Fruit fly (Drosophila melanogaster): Measurements from ENCODE around the gene AnxB11.
A peak's percentile ranks its signal among the peaks of the same experiment; 100 is the strongest.

AnxB11 gene

DNA sequence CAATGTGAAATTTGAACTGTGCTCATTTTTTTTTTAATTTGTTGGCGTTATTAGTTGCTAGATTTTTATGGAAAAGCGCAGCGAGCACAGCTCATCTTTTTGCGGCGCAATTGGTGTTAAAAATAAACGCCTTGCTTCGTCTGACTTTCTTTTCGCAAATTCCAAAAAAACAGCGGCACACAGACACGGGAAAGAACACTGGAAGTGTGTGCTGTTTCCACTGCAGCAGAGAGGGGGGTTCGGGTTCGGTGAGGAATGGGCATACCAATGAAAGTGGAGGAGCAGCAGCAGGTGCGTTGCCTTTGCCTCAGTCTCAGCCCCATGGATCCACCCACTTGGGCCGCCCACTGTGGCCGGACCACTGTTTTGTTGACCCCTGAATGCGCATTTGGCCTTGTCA lies 20.3 kb upstream of the AnxB11 start:
- no peak for TF ChIP-seq kay (GFP tag; ENCODE audit: borderline replicate concordance)
- TF ChIP-seq CG33017 (tag; optimal IDR thresholded peaks at IDR 0.05) = no peak
- TF ChIP-seq cnc (optimal IDR thresholded peaks at IDR 0.05) = no peak
- TF ChIP-seq CG14711 (tag; optimal IDR thresholded peaks at IDR 0.05) = no peak
- TF ChIP-seq Crg-1 (GFP tag; optimal IDR thresholded peaks at IDR 0.05) = no peak
- no peak for TF ChIP-seq CG1620 (GFP tag; optimal IDR thresholded peaks at IDR 0.05)
- no peak for TF ChIP-seq pad (GFP tag; optimal IDR thresholded peaks at IDR 0.05)
- TF ChIP-seq Clk (GFP tag; optimal IDR thresholded peaks at IDR 0.05) = no peak
- no peak for TF ChIP-seq CG12768 (GFP tag; optimal IDR thresholded peaks at IDR 0.05)
- TF ChIP-seq CG11617 (GFP tag; optimal IDR thresholded peaks at IDR 0.05) = no peak
- no peak for TF ChIP-seq cic (GFP tag; optimal IDR thresholded peaks at IDR 0.05)
- no peak for TF ChIP-seq ovo (GFP tag; optimal IDR thresholded peaks at IDR 0.05)
- no peak for TF ChIP-seq Hr96 (GFP tag; optimal IDR thresholded peaks at IDR 0.05)
- TF ChIP-seq CG5204 (GFP tag; optimal IDR thresholded peaks at IDR 0.05) = no peak
- TF ChIP-seq Mnt (GFP tag; optimal IDR thresholded peaks at IDR 0.05) = no peak
- TF ChIP-seq bab1 (GFP tag; optimal IDR thresholded peaks at IDR 0.05) = no peak
- no peak for TF ChIP-seq toe (GFP tag; optimal IDR thresholded peaks at IDR 0.05)
- TF ChIP-seq CG7045 (GFP tag; optimal IDR thresholded peaks at IDR 0.05) = no peak
- no peak for TF ChIP-seq tj (GFP tag; optimal IDR thresholded peaks at IDR 0.05)

DNA sequence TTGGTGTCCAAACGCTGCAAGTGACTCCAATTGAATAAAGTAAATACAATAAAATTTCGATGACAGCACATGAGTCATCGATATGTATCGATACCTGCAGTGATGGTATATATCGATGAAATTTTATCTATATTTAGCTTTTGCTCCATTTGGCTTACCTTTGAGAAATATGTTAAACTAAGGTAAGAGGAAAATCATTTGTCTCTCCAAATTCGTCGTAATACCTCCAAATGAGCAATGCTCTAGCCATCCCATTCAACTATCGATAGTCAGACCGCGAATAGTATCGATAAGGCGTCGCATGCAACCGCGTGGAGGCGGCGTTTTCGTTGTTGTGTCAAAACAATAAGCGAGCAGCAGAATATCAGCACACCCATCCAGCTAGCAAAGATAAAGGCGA lies 19.2 kb upstream of the AnxB11 start, which contains the start of the genes Cdc50 and rngo:
TSS of gene Cdc50 (minus strand) at position 52 of the 400 bp plus-strand sequence.
TSS of gene rngo (plus strand) at position 189 of the 400 bp plus-strand sequence.
- TF ChIP-seq CG12768 (GFP tag; optimal IDR thresholded peaks at IDR 0.05) (no peak), cic (GFP tag; optimal IDR thresholded peaks at IDR 0.05) (peak; percentile 16), CG33017 (tag; optimal IDR thresholded peaks at IDR 0.05) (peak; percentile 4), CG7045 (GFP tag; optimal IDR thresholded peaks at IDR 0.05) (no peak), kay (GFP tag; ENCODE audit: borderline replicate concordance) (no peak), CG1620 (GFP tag; optimal IDR thresholded peaks at IDR 0.05) (peak; percentile 28), ovo (GFP tag; optimal IDR thresholded peaks at IDR 0.05) (no peak), CG7101 (tag; optimal IDR thresholded peaks at IDR 0.05) (peak; percentile 51), Mnt (GFP tag; optimal IDR thresholded peaks at IDR 0.05) (peak; percentile 85), CG5204 (GFP tag; optimal IDR thresholded peaks at IDR 0.05) (no peak), tj (GFP tag; optimal IDR thresholded peaks at IDR 0.05) (peak; percentile 53), toe (GFP tag; optimal IDR thresholded peaks at IDR 0.05) (no peak), CG11617 (GFP tag; optimal IDR thresholded peaks at IDR 0.05) (peak; percentile 59), Hr96 (GFP tag; optimal IDR thresholded peaks at IDR 0.05) (no peak), Crg-1 (GFP tag; optimal IDR thresholded peaks at IDR 0.05) (peak; percentile 68), bab1 (GFP tag; optimal IDR thresholded peaks at IDR 0.05) (peak; percentile 70), cnc (optimal IDR thresholded peaks at IDR 0.05) (no peak), pad (GFP tag; optimal IDR thresholded peaks at IDR 0.05) (peak; percentile 54), Clk (GFP tag; optimal IDR thresholded peaks at IDR 0.05) (no peak), CG14711 (tag; optimal IDR thresholded peaks at IDR 0.05) (peak; percentile 43)

DNA sequence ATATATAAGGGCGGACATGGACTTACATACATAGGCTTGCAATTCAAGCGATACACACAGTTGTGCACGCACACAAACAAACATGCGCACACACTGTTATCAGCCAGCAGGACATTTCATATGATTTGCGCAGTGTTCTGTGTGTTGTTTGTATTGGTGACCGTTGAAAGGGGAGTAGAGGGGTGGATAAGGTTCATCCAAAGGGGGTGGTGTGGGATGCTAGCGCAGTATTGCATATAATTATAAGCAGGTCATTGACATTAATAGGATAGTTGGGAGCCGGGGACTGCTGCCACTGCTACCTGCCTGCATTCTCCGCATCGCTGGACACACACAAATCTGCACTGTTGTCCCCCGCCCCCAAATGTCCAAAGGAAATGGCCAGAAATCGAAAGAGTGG lies 6.4 kb upstream of the AnxB11 start:
- TF ChIP-seq pad (GFP tag; optimal IDR thresholded peaks at IDR 0.05) (no peak), CG7045 (GFP tag; optimal IDR thresholded peaks at IDR 0.05) (no peak), tj (GFP tag; optimal IDR thresholded peaks at IDR 0.05) (no peak), CG33017 (tag; optimal IDR thresholded peaks at IDR 0.05) (no peak), ovo (GFP tag; optimal IDR thresholded peaks at IDR 0.05) (no peak), cic (GFP tag; optimal IDR thresholded peaks at IDR 0.05) (no peak), toe (GFP tag; optimal IDR thresholded peaks at IDR 0.05) (no peak), CG7101 (tag; optimal IDR thresholded peaks at IDR 0.05) (no peak), CG11617 (GFP tag; optimal IDR thresholded peaks at IDR 0.05) (no peak), CG12768 (GFP tag; optimal IDR thresholded peaks at IDR 0.05) (no peak), bab1 (GFP tag; optimal IDR thresholded peaks at IDR 0.05) (no peak), CG5204 (GFP tag; optimal IDR thresholded peaks at IDR 0.05) (no peak), kay (GFP tag; ENCODE audit: borderline replicate concordance) (no peak), CG14711 (tag; optimal IDR thresholded peaks at IDR 0.05) (no peak), Clk (GFP tag; optimal IDR thresholded peaks at IDR 0.05) (no peak), cnc (optimal IDR thresholded peaks at IDR 0.05) (no peak), CG1620 (GFP tag; optimal IDR thresholded peaks at IDR 0.05) (no peak)

DNA sequence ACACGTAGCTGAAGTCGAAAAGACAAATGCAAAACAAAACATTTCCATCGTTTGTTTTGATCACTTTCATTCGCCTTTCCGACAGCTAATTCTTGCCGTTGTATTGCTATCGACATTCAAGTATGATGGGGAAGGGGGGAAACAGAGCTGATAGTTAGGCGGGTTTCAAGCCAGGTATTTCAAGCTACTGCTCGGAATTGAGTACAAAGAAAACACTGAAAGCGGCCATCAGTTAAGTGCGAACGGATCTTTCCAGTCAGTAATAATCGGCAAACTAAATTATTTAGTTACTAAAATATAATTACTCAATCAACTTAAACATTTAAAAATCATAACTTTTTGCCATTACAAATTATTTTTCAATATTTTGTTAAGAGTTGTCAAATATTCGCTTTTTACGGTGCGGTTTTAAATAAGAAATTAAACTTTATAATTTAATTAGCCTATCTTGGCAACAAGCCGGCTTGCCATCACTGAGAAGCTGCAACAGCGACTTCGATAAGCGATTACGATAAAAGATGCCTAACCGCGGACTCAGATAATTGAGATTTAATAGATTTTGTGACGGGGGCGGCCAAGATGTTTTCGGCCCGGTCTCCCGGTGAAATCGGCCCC lies 5.8 kb upstream of the AnxB11 start:
- TF ChIP-seq tj (GFP tag; optimal IDR thresholded peaks at IDR 0.05) = no peak
- TF ChIP-seq CG33017 (tag; optimal IDR thresholded peaks at IDR 0.05) = no peak
- TF ChIP-seq CG11617 (GFP tag; optimal IDR thresholded peaks at IDR 0.05) = no peak
- no peak for TF ChIP-seq Hr96 (GFP tag; optimal IDR thresholded peaks at IDR 0.05)
- TF ChIP-seq CG14711 (tag; optimal IDR thresholded peaks at IDR 0.05) = no peak
- TF ChIP-seq Crg-1 (GFP tag; optimal IDR thresholded peaks at IDR 0.05) = no peak
- no peak for TF ChIP-seq bab1 (GFP tag; optimal IDR thresholded peaks at IDR 0.05)
- no peak for TF ChIP-seq Mnt (GFP tag; optimal IDR thresholded peaks at IDR 0.05)
- no peak for TF ChIP-seq CG7045 (GFP tag; optimal IDR thresholded peaks at IDR 0.05)
- no peak for TF ChIP-seq pad (GFP tag; optimal IDR thresholded peaks at IDR 0.05)
- no peak for TF ChIP-seq kay (GFP tag; ENCODE audit: borderline replicate concordance)
- no peak for TF ChIP-seq cnc (optimal IDR thresholded peaks at IDR 0.05)
- TF ChIP-seq CG7101 (tag; optimal IDR thresholded peaks at IDR 0.05) = no peak
- TF ChIP-seq CG5204 (GFP tag; optimal IDR thresholded peaks at IDR 0.05) = no peak

DNA sequence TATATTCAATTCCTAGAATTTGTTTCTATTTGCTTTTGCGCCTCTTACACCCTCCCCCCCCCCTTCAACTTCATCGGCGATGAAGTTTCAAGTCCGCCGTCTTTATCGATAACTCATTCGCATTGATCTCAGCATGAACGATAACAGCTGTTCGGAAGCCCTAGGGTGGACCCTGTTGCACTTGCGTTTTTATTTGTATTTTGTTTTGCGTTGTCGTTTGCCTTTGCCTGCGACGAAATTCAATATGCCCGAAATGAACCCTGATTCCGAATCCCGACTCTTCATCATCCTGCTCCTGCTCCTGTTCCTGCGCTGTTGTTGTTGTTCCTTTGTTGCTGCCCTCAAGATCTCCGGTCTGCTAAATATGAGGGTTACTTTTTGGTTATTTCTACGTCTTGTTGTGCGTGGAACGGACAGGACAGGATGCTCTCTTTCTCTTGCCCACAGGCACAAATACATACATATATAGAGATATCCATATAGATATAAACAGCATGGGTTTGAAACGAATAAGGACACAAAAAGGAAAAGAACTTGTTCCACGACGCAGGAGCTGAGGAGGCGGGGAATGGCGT lies 4.5 kb upstream of the AnxB11 start:
- TF ChIP-seq CG12768 (GFP tag; optimal IDR thresholded peaks at IDR 0.05) (no peak), CG7045 (GFP tag; optimal IDR thresholded peaks at IDR 0.05) (no peak), tj (GFP tag; optimal IDR thresholded peaks at IDR 0.05) (no peak), ovo (GFP tag; optimal IDR thresholded peaks at IDR 0.05) (no peak), Mnt (GFP tag; optimal IDR thresholded peaks at IDR 0.05) (no peak), Clk (GFP tag; optimal IDR thresholded peaks at IDR 0.05) (no peak), kay (GFP tag; ENCODE audit: borderline replicate concordance) (no peak), bab1 (GFP tag; optimal IDR thresholded peaks at IDR 0.05) (no peak)
